Fruit fly (Drosophila melanogaster): ENCODE results near the gene CG34051.

Gene CG34051

dm6 chr2L:19935085-19935846, 25.6 kb downstream of the CG34051 start (continued):
- no peak for TF ChIP-seq Dip2 (GFP tag; IDR thresholded peaks at IDR 0.05)
- peak; percentile 54 for TF ChIP-seq sug (tag; optimal IDR thresholded peaks at IDR 0.05)
- TF ChIP-seq CG15479 (GFP tag; optimal IDR thresholded peaks at IDR 0.05) = peak; percentile 18
- TF ChIP-seq Med (GFP tag) = peak; percentile 87
- TF ChIP-seq CG4360 (GFP tag; IDR thresholded peaks at IDR 0.05) = no peak
- no peak for TF ChIP-seq CG16863 (GFP tag; optimal IDR thresholded peaks at IDR 0.05)
- no peak for TF ChIP-seq CG3847 (GFP tag; IDR thresholded peaks at IDR 0.05)
- TF ChIP-seq tgo (GFP tag; IDR thresholded peaks at IDR 0.05) = no peak
- no peak for TF ChIP-seq bcd (GFP tag; optimal IDR thresholded peaks at IDR 0.05)
- peak in 1 of 2 experiments; percentile 5 for TF ChIP-seq eve (GFP tag; optimal IDR thresholded peaks at IDR 0.05)
- TF ChIP-seq Mad (GFP tag; optimal IDR thresholded peaks at IDR 0.05) = peak; percentile 26
- no peak for TF ChIP-seq H15 (GFP tag; IDR thresholded peaks at IDR 0.05)
- no peak for TF ChIP-seq CG1602 (GFP tag; optimal IDR thresholded peaks at IDR 0.05)
- TF ChIP-seq ato (GFP tag; IDR thresholded peaks at IDR 0.05; ENCODE audit: partially characterized antibody) = peak; percentile 61; the same call in 1 of the 2 replicates
- no peak for TF ChIP-seq lbe (GFP tag; optimal IDR thresholded peaks at IDR 0.05)
- TF ChIP-seq fru (optimal IDR thresholded peaks at IDR 0.05) = no peak
- no peak for TF ChIP-seq emc (GFP tag; optimal IDR thresholded peaks at IDR 0.05)
- TF ChIP-seq Nf-YB (GFP tag; optimal IDR thresholded peaks at IDR 0.05) = peak; percentile 11
- no peak for TF ChIP-seq dm (GFP tag; optimal IDR thresholded peaks at IDR 0.05)
- peak; percentile 35 for TF ChIP-seq NfI (GFP tag; optimal IDR thresholded peaks at IDR 0.05)
- TF ChIP-seq dmrt11E (tag; optimal IDR thresholded peaks at IDR 0.05) = no peak
- no peak for TF ChIP-seq NC2β (GFP tag; optimal IDR thresholded peaks at IDR 0.05)
- TF ChIP-seq CG13287 (GFP tag; IDR thresholded peaks at IDR 0.05; ENCODE audit: partially characterized antibody) = peak; percentile 63; the same call in 1 of the 2 replicates
- peak; percentile 3 for TF ChIP-seq CG7839 (tag; optimal IDR thresholded peaks at IDR 0.05)
- no peak for TF ChIP-seq h (optimal IDR thresholded peaks at IDR 0.05)
- TF ChIP-seq psq (GFP tag; optimal IDR thresholded peaks at IDR 0.05) = no peak
- no peak for TF ChIP-seq dmrt99B (tag; optimal IDR thresholded peaks at IDR 0.05)
- TF ChIP-seq tna (GFP tag; IDR thresholded peaks at IDR 0.05; ENCODE audit: partially characterized antibody) = peak; percentile 55; the same call in 1 of the 2 replicates
- no peak for TF ChIP-seq Oli (tag; optimal IDR thresholded peaks at IDR 0.05)
- no peak; the same call in 1 of the 2 replicates for TF ChIP-seq bowl (GFP tag; IDR thresholded peaks at IDR 0.05)
- peak; percentile 13 for TF ChIP-seq Dek (tag; optimal IDR thresholded peaks at IDR 0.05)
- no peak for TF ChIP-seq mld (GFP tag; IDR thresholded peaks at IDR 0.05; ENCODE audit: partially characterized antibody)
- no peak for TF ChIP-seq CG7556 (GFP tag; optimal IDR thresholded peaks at IDR 0.05)
- TF ChIP-seq vvl (GFP tag; IDR thresholded peaks at IDR 0.05) = peak; percentile 70
- TF ChIP-seq da (GFP tag; optimal IDR thresholded peaks at IDR 0.05) = no peak
- peak; percentile 97 for TF ChIP-seq chinmo (GFP tag; IDR thresholded peaks at IDR 0.05; ENCODE audit: partially characterized antibody)
- 0 out of 2 replicates have a peak, but pooled peaks have one; percentile 42 for TF ChIP-seq CG17328 (GFP tag; IDR thresholded peaks at IDR 0.05)
- peak; percentile 10 for TF ChIP-seq CG18619 (GFP tag; optimal IDR thresholded peaks at IDR 0.05)
- TF ChIP-seq Jarid2 (GFP tag; optimal IDR thresholded peaks at IDR 0.05) = peak; percentile 99
- no peak for TF ChIP-seq MBD-R2 (GFP tag; IDR thresholded peaks at IDR 0.05)
- TF ChIP-seq ci (GFP tag; IDR thresholded peaks at IDR 0.05) = peak; percentile 80; the same call in 2 of the 3 replicates
- TF ChIP-seq ham (GFP tag; IDR thresholded peaks at IDR 0.05) = no peak; the same call in 1 of the 2 replicates
- peak; percentile 20 for TF ChIP-seq Xbp1 (GFP tag; optimal IDR thresholded peaks at IDR 0.05)
- TF ChIP-seq stc (GFP tag; IDR thresholded peaks at IDR 0.05) = no peak; the same call in 1 of the 2 replicates
- no peak for TF ChIP-seq CG16779 (GFP tag; IDR thresholded peaks at IDR 0.05)
- no peak for TF ChIP-seq chn (GFP tag; optimal IDR thresholded peaks at IDR 0.05)
- TF ChIP-seq wek (GFP tag; optimal IDR thresholded peaks at IDR 0.05) = peak; percentile 41
- no peak for TF ChIP-seq Ada2b (GFP tag; IDR thresholded peaks at IDR 0.05)
- TF ChIP-seq hth (optimal IDR thresholded peaks at IDR 0.05) = no peak
- TF ChIP-seq CG1233 (GFP tag; optimal IDR thresholded peaks at IDR 0.05) = peak; percentile 26
